Worm (Caenorhabditis elegans) whole organism, early embryonic: Measurements from ENCODE around the gene atln-1.
"Not testable (repeated sequence)": the region's sequence is repeated elsewhere in the genome, so short reads cannot be mapped to it uniquely, and the experiment has no call there.

ENCODE experiments used
- B0310.2 ChIP-seq: sonication (generic microtip); optimal IDR thresholded peaks from 2 replicates; lab custom pipeline; 2016; ENCODE audit warnings: mild to moderate bottlenecking, missing genetic modification characterization, missing compliant biosample characterization
- F13C5.2 ChIP-seq: sonication (generic microtip); optimal IDR thresholded peaks from 2 replicates; lab custom pipeline; 2017; ENCODE audit warnings: mild to moderate bottlenecking, missing genetic modification characterization, inconsistent platforms, missing compliant biosample characterization
- aly-1 ChIP-seq: sonication (generic microtip); optimal IDR thresholded peaks from 2 replicates; lab custom pipeline; 2016; ENCODE audit warnings: missing genetic modification characterization, missing compliant biosample characterization
- ama-1 ChIP-seq: fragments of 150-350 bp; optimal IDR thresholded peaks from 2 replicates; lab custom pipeline; 2014
- ceh-13 ChIP-seq: fragments of 200-800 bp; sonication (Bioruptor generic); optimal IDR thresholded peaks from 2 replicates; lab custom pipeline; 2018; ENCODE audit warnings: mild to moderate bottlenecking, missing genetic modification characterization, missing compliant biosample characterization
- ceh-36 ChIP-seq: sonication (generic microtip); optimal IDR thresholded peaks from 2 replicates; lab custom pipeline; 2016; ENCODE audit warnings: missing genetic modification characterization, inconsistent platforms, missing compliant biosample characterization
- ets-7 ChIP-seq: sonication (generic microtip); optimal IDR thresholded peaks from 2 replicates; lab custom pipeline; 2016; ENCODE audit warnings: missing genotype, missing genetic modification characterization, missing compliant biosample characterization
- flt-1 ChIP-seq: fragments of 200-800 bp; sonication (Bioruptor generic); IDR thresholded peaks from 2 replicates; pipeline ENCODE4 v1.3.6; 2022; ENCODE audit warnings: missing genetic modification characterization, missing compliant biosample characterization
- hmbx-1 ChIP-seq: sonication (generic microtip); optimal IDR thresholded peaks from 2 replicates; lab custom pipeline; 2016; ENCODE audit warnings: mild to moderate bottlenecking, missing genetic modification characterization, missing compliant biosample characterization
- hmg-4 ChIP-seq: fragments of 200-800 bp; sonication (Bioruptor generic); optimal IDR thresholded peaks from 2 replicates; lab custom pipeline; 2018; ENCODE audit warnings: mild to moderate bottlenecking, missing genetic modification characterization, missing compliant biosample characterization
- hnd-1 ChIP-seq: sonication (generic microtip); optimal IDR thresholded peaks from 2 replicates; lab custom pipeline; 2016; ENCODE audit warnings: missing genetic modification characterization, missing compliant biosample characterization
- pes-1 ChIP-seq: fragments of 200-800 bp; sonication (Bioruptor generic); IDR thresholded peaks from 2 replicates; pipeline ENCODE4 v1.3.6; 2022; ENCODE audit warnings: missing genetic modification reagents, missing genetic modification characterization, missing compliant biosample characterization
- scrt-1 ChIP-seq: fragments of 200-800 bp; sonication (Bioruptor generic); IDR thresholded peaks from 2 replicates; pipeline ENCODE4 v1.3.6; 2022; ENCODE audit warnings: missing genetic modification characterization, missing compliant biosample characterization
- sea-1 ChIP-seq: fragments of 200-800 bp; sonication (Bioruptor generic); conservative IDR thresholded peaks from 2 replicates; pipeline ENCODE4 v1.3.6; 2022; ENCODE audit warnings: missing genetic modification characterization, missing compliant biosample characterization
- tbx-11 ChIP-seq: fragments of 200-800 bp; sonication (Bioruptor generic); IDR thresholded peaks from 2 replicates; pipeline ENCODE4 v1.3.6; 2022; ENCODE audit warnings: missing genetic modification characterization, missing compliant biosample characterization
- tbx-37 ChIP-seq: fragments of 200-800 bp; sonication (Bioruptor generic); conservative IDR thresholded peaks from 2 replicates; pipeline ENCODE4 v1.3.6; 2022; ENCODE audit warnings: missing genetic modification reagents, missing genetic modification characterization, missing compliant biosample characterization
- tra-4 ChIP-seq: sonication (generic microtip); optimal IDR thresholded peaks from 2 replicates; lab custom pipeline; 2017; ENCODE audit warnings: missing genetic modification characterization, missing compliant biosample characterization

Gene atln-1

ce11 chrIV:2801004-2801403 lies 12.5 kb downstream of the atln-1 start:
- TF ChIP-seq tbx-37 (GFP tag; lab: Robert Waterston, UW) (no peak), scrt-1 (GFP tag; lab: Robert Waterston, UW) (peak; percentile 38; the same call in 1 of the 2 replicates), tbx-11 (no peak), flt-1 (GFP tag; lab: Robert Waterston, UW) (0 out of 2 replicates have a peak, but pooled peaks have one; percentile 13), hnd-1 (tag; lab: Kevin White, UChicago) (no peak), aly-1 (tag; lab: Kevin White, UChicago) (no peak), ceh-13 (GFP tag; lab: Kevin White, UChicago) (no peak), pes-1 (GFP tag; lab: Robert Waterston, UW) (peak; percentile 54; the same call in 1 of the 2 replicates), tra-4 (no peak), ceh-36 (tag; lab: Kevin White, UChicago) (no peak), hmbx-1 (no peak), ets-7 (no peak), sea-1 (no peak), ama-1 (lab: Kevin White, UChicago) (no peak), B0310.2 (no peak), hmg-4 (no peak), F13C5.2 (tag; lab: Kevin White, UChicago) (no peak)

ce11 chrIV:2801558-2801957 lies 13.1 kb downstream of the atln-1 start, which contains the start of gene Y54G2A.44:
Gene Y54G2A.44 (plus strand): TSS chrIV:2801858.
- TF ChIP-seq hmg-4; pes-1 (GFP tag; lab: Robert Waterston, UW); tbx-37 (GFP tag; lab: Robert Waterston, UW): not testable (repeated sequence)

- TF ChIP-seq tbx-11, result 0 out of 2 replicates have a peak, but pooled peaks have one; percentile 53
- no peak for TF ChIP-seq ama-1 (lab: Kevin White, UChicago)
- no peak for TF ChIP-seq ets-7
- peak; percentile 72 for TF ChIP-seq pes-1 (GFP tag; lab: Robert Waterston, UW)
- TF ChIP-seq sea-1, result 0 out of 2 replicates have a peak, but pooled peaks have one; percentile 40
- peak; percentile 37 for TF ChIP-seq ceh-13 (GFP tag; lab: Kevin White, UChicago)
- peak; percentile 50 for TF ChIP-seq ceh-36 (tag; lab: Kevin White, UChicago)
- TF ChIP-seq tbx-37 (GFP tag; lab: Robert Waterston, UW), result peak; percentile 38; the same call in 1 of the 2 replicates
- peak; percentile 5 for TF ChIP-seq aly-1 (tag; lab: Kevin White, UChicago)
- TF ChIP-seq flt-1 (GFP tag; lab: Robert Waterston, UW), result peak; percentile 70
- TF ChIP-seq hmg-4, result peak; percentile 46
- no peak for TF ChIP-seq hmbx-1
- peak; percentile 22 for TF ChIP-seq B0310.2
- TF ChIP-seq hnd-1 (tag; lab: Kevin White, UChicago), result peak; percentile 14
- peak; percentile 78 for TF ChIP-seq scrt-1 (GFP tag; lab: Robert Waterston, UW)
- no peak for TF ChIP-seq F13C5.2 (tag; lab: Kevin White, UChicago)
- no peak for TF ChIP-seq tra-4
These were observed 13.7 kb downstream of the atln-1 start for ce11 chrIV:2802193-2802592.

- TF ChIP-seq hmg-4 (no peak), tbx-11 (no peak), scrt-1 (GFP tag; lab: Robert Waterston, UW) (no peak), F13C5.2 (tag; lab: Kevin White, UChicago) (no peak), sea-1 (no peak), flt-1 (GFP tag; lab: Robert Waterston, UW) (no peak), B0310.2 (no peak)
These were observed 15.2 kb downstream of the atln-1 start, which contains the start of gene Y54G2A.32 for ce11 chrIV:2803652-2804051. Gene Y54G2A.32 (plus strand): TSS chrIV:2803952.

ce11 chrIV:2805525-2805924 lies 17.0 kb downstream of the atln-1 start, which contains the start of gene Y54G2A.45:
Gene Y54G2A.45 (plus strand): TSS chrIV:2805857.
- TF ChIP-seq ceh-36 (tag; lab: Kevin White, UChicago), result peak; percentile 67
- no peak for TF ChIP-seq F13C5.2 (tag; lab: Kevin White, UChicago)
- TF ChIP-seq aly-1 (tag; lab: Kevin White, UChicago), result peak; percentile 65
- peak; percentile 30 for TF ChIP-seq tra-4
- peak; percentile 85 for TF ChIP-seq flt-1 (GFP tag; lab: Robert Waterston, UW)
- peak; percentile 37 for TF ChIP-seq ets-7
- peak; percentile 49 for TF ChIP-seq hmbx-1
- TF ChIP-seq scrt-1 (GFP tag; lab: Robert Waterston, UW), result peak; percentile 82
- peak; percentile 81 for TF ChIP-seq B0310.2
- TF ChIP-seq pes-1 (GFP tag; lab: Robert Waterston, UW), result peak; percentile 88
- peak; percentile 88 for TF ChIP-seq sea-1
- peak; percentile 87 for TF ChIP-seq hmg-4
- TF ChIP-seq ceh-13 (GFP tag; lab: Kevin White, UChicago), result peak; percentile 80
- TF ChIP-seq tbx-37 (GFP tag; lab: Robert Waterston, UW), result peak; percentile 64; the same call in 1 of the 2 replicates
- peak; percentile 81 for TF ChIP-seq tbx-11
- peak; percentile 69 for TF ChIP-seq hnd-1 (tag; lab: Kevin White, UChicago)
- no peak for TF ChIP-seq ama-1 (lab: Kevin White, UChicago)

- TF ChIP-seq aly-1 (tag; lab: Kevin White, UChicago) (no peak), scrt-1 (GFP tag; lab: Robert Waterston, UW) (peak; percentile 42; the same call in 1 of the 2 replicates), F13C5.2 (tag; lab: Kevin White, UChicago) (no peak), tbx-11 (no peak), flt-1 (GFP tag; lab: Robert Waterston, UW) (0 out of 2 replicates have a peak, but pooled peaks have one; percentile 27), ets-7 (no peak), sea-1 (no peak), hnd-1 (tag; lab: Kevin White, UChicago) (no peak), hmbx-1 (no peak), tra-4 (no peak), tbx-37 (GFP tag; lab: Robert Waterston, UW) (no peak), ceh-13 (GFP tag; lab: Kevin White, UChicago) (no peak), ama-1 (lab: Kevin White, UChicago) (no peak), ceh-36 (tag; lab: Kevin White, UChicago) (no peak), B0310.2 (no peak), hmg-4 (no peak), pes-1 (GFP tag; lab: Robert Waterston, UW) (0 out of 2 replicates have a peak, but pooled peaks have one; percentile 22)
These were observed 19.7 kb downstream of the atln-1 start for ce11 chrIV:2808154-2808553.

ce11 chrIV:2809208-2809607 lies 20.7 kb downstream of the atln-1 start, which contains the start of gene Y54G2A.76:
Gene Y54G2A.76 (plus strand): TSS chrIV:2809410.
- TF ChIP-seq tbx-11, result no peak
- no peak for TF ChIP-seq pes-1 (GFP tag; lab: Robert Waterston, UW)
- no peak for TF ChIP-seq ama-1 (lab: Kevin White, UChicago)
- no peak for TF ChIP-seq ceh-13 (GFP tag; lab: Kevin White, UChicago)
- no peak for TF ChIP-seq B0310.2
